Fruit fly (Drosophila melanogaster): ENCODE measurements around the gene Ddr.

Ddr gene

DNA sequence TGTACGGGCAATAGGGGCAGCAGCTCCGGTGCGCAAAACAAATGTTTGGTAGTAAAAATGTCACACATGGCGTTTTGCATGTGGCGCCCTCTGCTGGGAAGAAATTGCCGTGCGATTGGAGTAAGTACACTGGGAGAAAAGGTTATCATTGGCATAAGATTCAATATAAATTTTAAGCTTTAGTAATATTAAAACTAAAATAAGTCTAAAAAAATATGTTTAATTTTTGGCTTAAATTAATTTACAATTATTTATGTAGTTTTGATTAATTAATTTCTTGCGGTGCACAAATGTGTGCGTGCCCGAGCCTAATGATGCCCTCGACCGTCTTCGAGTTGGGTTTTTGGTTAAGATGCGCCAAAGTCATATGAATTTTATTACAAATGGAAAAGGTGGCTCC, 27.4 kb downstream of the Ddr start (continued):
- TF ChIP-seq lola (GFP tag; optimal IDR thresholded peaks at IDR 0.05) (peak in 1 of 3 experiments; percentile 53), CG9727 (GFP tag; optimal IDR thresholded peaks at IDR 0.05) (peak; percentile 74), dimm (GFP tag; IDR thresholded peaks at IDR 0.05) (0 out of 2 replicates have a peak, but pooled peaks have one; percentile 12), shn (GFP tag; optimal IDR thresholded peaks at IDR 0.05) (no peak), cwo (GFP tag; optimal IDR thresholded peaks at IDR 0.05) (peak; percentile 49), D19A (tag; optimal IDR thresholded peaks at IDR 0.05) (peak; percentile 55), zfh2 (GFP tag; optimal IDR thresholded peaks at IDR 0.05) (no peak), HLHmδ (GFP tag; optimal IDR thresholded peaks at IDR 0.05) (no peak), nerfin-1 (tag; optimal IDR thresholded peaks at IDR 0.05) (peak; percentile 52), luna (GFP tag; optimal IDR thresholded peaks at IDR 0.05) (no peak), da (GFP tag; optimal IDR thresholded peaks at IDR 0.05) (no peak), Med (GFP tag) (peak; percentile 89), Oli (tag; optimal IDR thresholded peaks at IDR 0.05) (peak; percentile 63), Sox102F (GFP tag; optimal IDR thresholded peaks at IDR 0.05) (peak; percentile 71), nau (GFP tag; optimal IDR thresholded peaks at IDR 0.05) (peak; percentile 24), CG2129 (GFP tag; IDR thresholded peaks at IDR 0.05; ENCODE audit: partially characterized antibody) (no peak), CG16779 (GFP tag; IDR thresholded peaks at IDR 0.05) (no peak), ewg (GFP tag; optimal IDR thresholded peaks at IDR 0.05) (peak; percentile 48), fd64A (GFP tag; optimal IDR thresholded peaks at IDR 0.05) (peak; percentile 13), sd (tag; optimal IDR thresholded peaks at IDR 0.05) (peak; percentile 25), CG10147 (GFP tag; optimal IDR thresholded peaks at IDR 0.05) (peak; percentile 54), Fer3 (tag; optimal IDR thresholded peaks at IDR 0.05) (peak; percentile 53), fd102C (GFP tag; optimal IDR thresholded peaks at IDR 0.05) (no peak), disco-r (GFP tag; optimal IDR thresholded peaks at IDR 0.05) (no peak), CG2120 (GFP tag; optimal IDR thresholded peaks at IDR 0.05) (peak; percentile 56), fru (optimal IDR thresholded peaks at IDR 0.05) (no peak), Doc3 (GFP tag; IDR thresholded peaks at IDR 0.05; ENCODE audit: partially characterized antibody) (no peak), Sin3A (optimal IDR thresholded peaks at IDR 0.05) (no peak), CG2678 (tag; optimal IDR thresholded peaks at IDR 0.05) (peak; percentile 76), otp (GFP tag; IDR thresholded peaks at IDR 0.05) (peak; percentile 60; the same call in 2 of the 3 replicates), CG7372 (GFP tag; IDR thresholded peaks at IDR 0.05) (peak; percentile 60; the same call in 1 of the 2 replicates), Taf1 (GFP tag; IDR thresholded peaks at IDR 0.05) (no peak), CG8281 (tag; optimal IDR thresholded peaks at IDR 0.05) (peak; percentile 9), chif (GFP tag; optimal IDR thresholded peaks at IDR 0.05) (peak; percentile 17 to 53), CG16815 (GFP tag; optimal IDR thresholded peaks at IDR 0.05) (peak; percentile 41), CG14014 (GFP tag; IDR thresholded peaks at IDR 0.05) (peak; percentile 56), CG13424 (tag; optimal IDR thresholded peaks at IDR 0.05) (peak; percentile 70), CG7357 (GFP tag; IDR thresholded peaks at IDR 0.05) (peak; percentile 49; the same call in 2 of the 3 replicates), CG15011 (GFP tag; optimal IDR thresholded peaks at IDR 0.05) (peak; percentile 50), CG1024 (GFP tag; IDR thresholded peaks at IDR 0.05) (peak; percentile 63), MTF-1 (GFP tag; optimal IDR thresholded peaks at IDR 0.05; ENCODE audit: borderline replicate concordance) (no peak), CG12769 (tag; optimal IDR thresholded peaks at IDR 0.05) (peak; percentile 46), CG16863 (GFP tag; optimal IDR thresholded peaks at IDR 0.05) (no peak), pnt (GFP tag; optimal IDR thresholded peaks at IDR 0.05) (no peak), sc (optimal IDR thresholded peaks at IDR 0.05) (no peak), sc (GFP tag; optimal IDR thresholded peaks at IDR 0.05) (no peak), gsb-n (tag; optimal IDR thresholded peaks at IDR 0.05) (peak; percentile 45), lab (GFP tag; optimal IDR thresholded peaks at IDR 0.05) (peak; percentile 74), ind (GFP tag; optimal IDR thresholded peaks at IDR 0.05) (peak; percentile 53), CG33213 (GFP tag; optimal IDR thresholded peaks at IDR 0.05) (no peak), CG12071 (GFP tag; optimal IDR thresholded peaks at IDR 0.05) (no peak)

Data from whole organism, embryonic.